Fruit fly (Drosophila melanogaster) whole organism, embryonic: ENCODE data around the gene CG10376.

Experiments
- Atf6 ChIP-seq: fragments of 200-800 bp; sonication (Bioruptor generic); IDR thresholded peaks from 2 replicates; pipeline ENCODE4 v1.3.6; 2022; ENCODE audit warnings: missing biosample characterization, missing genetic modification characterization
- Blimp-1 ChIP-seq: fragments of 200-800 bp; sonication (Bioruptor generic); optimal IDR thresholded peaks from 3 replicates; lab custom pipeline; 2018; ENCODE audit warnings: missing biosample characterization, missing genetic modification characterization, mild to moderate bottlenecking, moderate library complexity, missing genetic modification reagents
- C15 ChIP-seq: fragments of 200-800 bp; sonication (Bioruptor generic); IDR thresholded peaks from 3 replicates; pipeline ENCODE4 v1.3.6; 2022; ENCODE audit warnings: missing biosample characterization, missing genetic modification characterization
- CG10209 ChIP-seq: fragments of 200-800 bp; sonication (Bioruptor generic); optimal IDR thresholded peaks from 3 replicates; lab custom pipeline; 2017; ENCODE audit warnings: missing biosample characterization, mild to moderate bottlenecking, missing genetic modification characterization, missing genetic modification reagents
- CG10274 ChIP-seq: fragments of 200-800 bp; sonication (Bioruptor generic); optimal IDR thresholded peaks from 3 replicates; lab custom pipeline; 2017; ENCODE audit warnings: missing biosample characterization, mild to moderate bottlenecking, missing genetic modification characterization
- CG12155 ChIP-seq: fragments of 200-800 bp; sonication (Bioruptor generic); optimal IDR thresholded peaks from 3 replicates; lab custom pipeline; 2016; ENCODE audit warnings: missing biosample characterization, missing genetic modification characterization
- CG12391 ChIP-seq: fragments of 200-800 bp; sonication (Bioruptor generic); optimal IDR thresholded peaks from 3 replicates; lab custom pipeline; 2018; ENCODE audit warnings: missing biosample characterization, mild to moderate bottlenecking, missing genetic modification characterization, moderate library complexity
- CG12659 ChIP-seq: fragments of 200-800 bp; sonication (Bioruptor generic); optimal IDR thresholded peaks from 3 replicates; lab custom pipeline; 2017; ENCODE audit warnings: mild to moderate bottlenecking, missing biosample characterization, missing genetic modification reagents, missing genetic modification characterization
- CG14860 ChIP-seq: fragments of 200-800 bp; sonication (Bioruptor generic); IDR thresholded peaks from 3 replicates; pipeline ENCODE4 v1.3.6; 2022; ENCODE audit warnings: missing biosample characterization, missing genetic modification characterization; ENCODE audit not compliant: partially characterized antibody
- CG18476 ChIP-seq: fragments of 200-800 bp; sonication (Bioruptor generic); optimal IDR thresholded peaks from 2 replicates; lab custom pipeline; 2016; ENCODE audit warnings: missing biosample characterization, mild to moderate bottlenecking, missing genetic modification characterization
- CG18764 ChIP-seq: fragments of 200-800 bp; sonication (Bioruptor generic); optimal IDR thresholded peaks from 3 replicates; lab custom pipeline; 2016; ENCODE audit warnings: missing biosample characterization, missing genetic modification characterization
- CG2116 ChIP-seq: fragments of 200-800 bp; sonication (Bioruptor generic); optimal IDR thresholded peaks from 3 replicates; lab custom pipeline; 2018; ENCODE audit warnings: missing biosample characterization, mild to moderate bottlenecking, missing genetic modification characterization
- CG2202 ChIP-seq: fragments of 200-800 bp; sonication (Bioruptor generic); optimal IDR thresholded peaks from 2 replicates; lab custom pipeline; 2018; ENCODE audit warnings: missing biosample characterization, mild to moderate bottlenecking, missing genetic modification characterization
- CG31224 ChIP-seq: fragments of 200-800 bp; sonication (Bioruptor generic); IDR thresholded peaks from 2 replicates; pipeline ENCODE4 v1.3.6; 2022; ENCODE audit warnings: missing biosample characterization, missing genetic modification characterization
- CG6254 ChIP-seq: fragments of 200-800 bp; sonication (Bioruptor generic); optimal IDR thresholded peaks from 3 replicates; lab custom pipeline; 2017; ENCODE audit warnings: mild to moderate bottlenecking, missing biosample characterization, missing genetic modification reagents, missing genetic modification characterization
- CG7928 ChIP-seq: fragments of 200-800 bp; sonication (Bioruptor generic); optimal IDR thresholded peaks from 2 replicates; lab custom pipeline; 2017; ENCODE audit warnings: missing biosample characterization, mild to moderate bottlenecking, missing genetic modification characterization
- CG8478 ChIP-seq: fragments of >200 bp; optimal IDR thresholded peaks from 2 replicates; lab custom pipeline; 2018
- CkIIα-i1 ChIP-seq: fragments of 200-800 bp; sonication (Bioruptor generic); IDR thresholded peaks from 2 replicates; pipeline ENCODE4 v1.3.6; 2022; ENCODE audit warnings: missing biosample characterization, missing genetic modification characterization
- CrebB ChIP-seq: fragments of 200-800 bp; sonication (Bioruptor generic); optimal IDR thresholded peaks from 3 replicates; lab custom pipeline; 2018; ENCODE audit warnings: missing biosample characterization, mild to moderate bottlenecking, missing genetic modification characterization
- Dref ChIP-seq: fragments of 200-800 bp; sonication (Bioruptor generic); IDR thresholded peaks from 2 replicates; pipeline ENCODE4 v1.3.6; 2022; ENCODE audit warnings: missing biosample characterization, missing genetic modification characterization
- E2f2 ChIP-seq: fragments of 200-800 bp; sonication (Bioruptor generic); IDR thresholded peaks from 2 replicates; pipeline ENCODE4 v1.3.6; 2022; ENCODE audit warnings: missing biosample characterization, missing genetic modification characterization
- Fer3 ChIP-seq: fragments of 200-800 bp; sonication (Bioruptor generic); optimal IDR thresholded peaks from 2 replicates; lab custom pipeline; 2018; ENCODE audit warnings: missing biosample characterization, mild to moderate bottlenecking, missing genetic modification characterization, moderate library complexity
- Hey ChIP-seq: fragments of 200-800 bp; sonication (Bioruptor generic); optimal IDR thresholded peaks from 3 replicates; lab custom pipeline; 2018; ENCODE audit warnings: missing biosample characterization, mild to moderate bottlenecking, missing genetic modification characterization
- Lpt ChIP-seq: fragments of >200 bp; optimal IDR thresholded peaks from 2 replicates; lab custom pipeline; 2018; ENCODE audit warnings: missing biosample characterization, missing genetic modification characterization
- Mad ChIP-seq: fragments of 200-800 bp; sonication (Bioruptor generic); optimal IDR thresholded peaks from 2 replicates; lab custom pipeline; 2016; ENCODE audit warnings: missing biosample characterization, missing genetic modification characterization
- Myb ChIP-seq: fragments of 200-800 bp; sonication (Bioruptor generic); optimal IDR thresholded peaks from 2 replicates; lab custom pipeline; 2016; ENCODE audit warnings: missing biosample characterization, missing genetic modification characterization
- Sox100B ChIP-seq: fragments of 200-800 bp; sonication (Bioruptor generic); optimal IDR thresholded peaks from 3 replicates; lab custom pipeline; 2018; ENCODE audit warnings: missing biosample characterization, mild to moderate bottlenecking, missing genetic modification characterization
- TFAM ChIP-seq: fragments of 200-800 bp; sonication (Bioruptor generic); optimal IDR thresholded peaks from 2 replicates; lab custom pipeline; 2017; ENCODE audit warnings: missing biosample characterization, missing genetic modification characterization, inconsistent platforms
- aop ChIP-seq: fragments of 200-800 bp; sonication (Bioruptor generic); IDR thresholded peaks from 2 replicates; pipeline ENCODE4 v1.3.6; 2022; ENCODE audit warnings: missing biosample characterization, missing genetic modification characterization
- bcd ChIP-seq: fragments of 200-800 bp; sonication (Bioruptor generic); optimal IDR thresholded peaks from 2 replicates; lab custom pipeline; 2017; ENCODE audit warnings: missing biosample characterization, mild to moderate bottlenecking, missing genetic modification characterization
- corto ChIP-seq: fragments of 200-800 bp; sonication (Bioruptor generic); optimal IDR thresholded peaks from 2 replicates; lab custom pipeline; 2016; ENCODE audit warnings: missing biosample characterization, mild to moderate bottlenecking, missing genetic modification characterization, moderate library complexity
- dmrt11E ChIP-seq: fragments of 200-800 bp; sonication (Bioruptor generic); optimal IDR thresholded peaks from 3 replicates; lab custom pipeline; 2018; ENCODE audit warnings: missing biosample characterization, mild to moderate bottlenecking, missing genetic modification characterization, moderate library complexity
- dpn ChIP-seq, 2 experiments: fragments of 200-800 bp; sonication (Bioruptor generic); optimal IDR thresholded peaks; 3 replicates each; lab custom pipeline; 2016; ENCODE audit warnings: missing biosample characterization in 2 of 2, missing genetic modification characterization in 2 of 2
- gce ChIP-seq: fragments of 200-800 bp; sonication (Bioruptor generic); IDR thresholded peaks from 3 replicates; pipeline ENCODE4 v1.3.6; 2022; ENCODE audit warnings: missing biosample characterization, missing genetic modification characterization
- inv ChIP-seq: fragments of 200-800 bp; sonication (Bioruptor generic); IDR thresholded peaks from 2 replicates; pipeline ENCODE4 v1.3.6; 2022; ENCODE audit warnings: missing biosample characterization, missing genetic modification characterization; ENCODE audit not compliant: partially characterized antibody
- kay ChIP-seq: fragments of 200-800 bp; sonication (Bioruptor generic); optimal IDR thresholded peaks from 2 replicates; lab custom pipeline; 2016; ENCODE audit warnings: missing biosample characterization, missing genetic modification characterization
- lola ChIP-seq, 3 experiments: fragments of >200 bp in 2 of 3; fragments of 200-800 bp in 1 of 3; sonication (Bioruptor generic) in 1 of 3; optimal IDR thresholded peaks; 2 replicates each; lab custom pipeline; 2017 to 2019; ENCODE audit warnings: missing biosample characterization in 3 of 3, missing genetic modification characterization in 3 of 3, mild to moderate bottlenecking in 1 of 3, moderate library complexity in 1 of 3
- luna ChIP-seq: fragments of 200-800 bp; sonication (Bioruptor generic); optimal IDR thresholded peaks from 2 replicates; lab custom pipeline; 2016; ENCODE audit warnings: missing biosample characterization, missing genetic modification characterization
- pfk ChIP-seq: fragments of 200-800 bp; sonication (Bioruptor generic); optimal IDR thresholded peaks from 2 replicates; lab custom pipeline; 2018; ENCODE audit warnings: missing biosample characterization, mild to moderate bottlenecking, missing genetic modification characterization, moderate library complexity
- prd ChIP-seq, 3 experiments: fragments of >200 bp in 2 of 3; fragments of 200-800 bp in 1 of 3; sonication (Bioruptor generic) in 1 of 3; optimal IDR thresholded peaks in 2 of 3; IDR thresholded peaks in 1 of 3; 2 replicates in 2 of 3; 3 replicates in 1 of 3; pipeline versions ENCODE4 v1.3.6 to Lab custom; 2017 to 2022; ENCODE audit warnings: missing biosample characterization in 1 of 3, missing genetic modification characterization in 1 of 3
- pros ChIP-seq: fragments of 200-800 bp; sonication (Bioruptor generic); optimal IDR thresholded peaks from 3 replicates; lab custom pipeline; 2019; ENCODE audit warnings: missing biosample characterization, mild to moderate bottlenecking, missing genetic modification characterization, moderate library complexity
- pum ChIP-seq: fragments of 200-800 bp; sonication (Bioruptor generic); optimal IDR thresholded peaks from 2 replicates; lab custom pipeline; 2016; ENCODE audit warnings: missing biosample characterization, missing genetic modification characterization
- sens ChIP-seq: fragments of 200-800 bp; sonication (Bioruptor generic); peaks from one replicate; lab custom pipeline; 2016; ENCODE audit warnings: missing biosample characterization, missing genetic modification characterization
- sens-2 ChIP-seq: fragments of 200-800 bp; sonication (Bioruptor generic); IDR thresholded peaks from 2 replicates; pipeline ENCODE4 v1.3.6; 2022; ENCODE audit warnings: missing biosample characterization, missing genetic modification characterization
- sisA ChIP-seq: fragments of 200-800 bp; sonication (Bioruptor generic); IDR thresholded peaks from 2 replicates; pipeline ENCODE4 v1.3.6; 2022; ENCODE audit warnings: missing biosample characterization, missing genetic modification characterization
- slp2 ChIP-seq: fragments of 200-800 bp; sonication (Bioruptor generic); optimal IDR thresholded peaks from 2 replicates; lab custom pipeline; 2016; ENCODE audit warnings: missing biosample characterization, missing genetic modification characterization
- sna ChIP-seq: fragments of 200-800 bp; sonication (Bioruptor generic); IDR thresholded peaks from 2 replicates; pipeline ENCODE4 v1.3.6; 2022; ENCODE audit warnings: missing biosample characterization, missing genetic modification characterization; ENCODE audit not compliant: partially characterized antibody
- so ChIP-seq: fragments of 200-800 bp; sonication (Bioruptor generic); IDR thresholded peaks from 3 replicates; pipeline ENCODE4 v1.3.6; 2022; ENCODE audit warnings: missing biosample characterization, missing genetic modification characterization
- ttk ChIP-seq: fragments of 200-800 bp; sonication (Bioruptor generic); IDR thresholded peaks from 2 replicates; pipeline ENCODE4 v2.1.2; 2022; ENCODE audit warnings: missing biosample characterization, missing genetic modification characterization
- wdn ChIP-seq: fragments of 200-800 bp; sonication (Bioruptor generic); IDR thresholded peaks from 2 replicates; pipeline ENCODE4 v1.3.6; 2022; ENCODE audit warnings: missing biosample characterization, missing genetic modification characterization

CG10376 gene

dm6 chr2L:18695404-18695804 is 7.5 kb downstream of the CG10376 start, which contains the start of the genes CG10383 and CG10338 (continued):
- TF ChIP-seq CG18476 (GFP tag; lab: Kevin White, UChicago): peak; percentile 54
- peak; percentile 72 for TF ChIP-seq Fer3
- TF ChIP-seq CG12659 (GFP tag; lab: Kevin White, UChicago): peak; percentile 90
- no peak for TF ChIP-seq TFAM (GFP tag; lab: Kevin White, UChicago)
- peak; percentile 31 for TF ChIP-seq CG7928 (GFP tag; lab: Kevin White, UChicago)
- no peak for TF ChIP-seq Hey (tag; lab: Kevin White, UChicago)
- no peak for TF ChIP-seq inv (GFP tag; lab: Robert Waterston, UW)
- TF ChIP-seq Blimp-1 (GFP tag; lab: Kevin White, UChicago): peak; percentile 92
- no peak for TF ChIP-seq CG10274
- TF ChIP-seq Lpt (GFP tag; lab: Kevin White, UChicago): no peak
- TF ChIP-seq sens-2 (GFP tag; lab: Robert Waterston, UW): peak; percentile 70; the same call in 1 of the 2 replicates
- peak; percentile 88 for TF ChIP-seq Atf6 (GFP tag; lab: Robert Waterston, UW)
- peak; percentile 89 to 93 for TF ChIP-seq dpn (GFP tag; optimal IDR thresholded peaks at IDR 0.05; lab: Kevin White, UChicago)
- peak; percentile 57 for TF ChIP-seq dmrt11E (tag; lab: Kevin White, UChicago)
- TF ChIP-seq E2f2 (GFP tag; lab: Robert Waterston, UW): peak; percentile 78
- TF ChIP-seq CG8478 (lab: Kevin White, UChicago): no peak
- peak; percentile 85 for TF ChIP-seq slp2 (GFP tag; lab: Kevin White, UChicago)
- TF ChIP-seq Myb (GFP tag; lab: Kevin White, UChicago): peak; percentile 89
- peak; percentile 83 for TF ChIP-seq bcd
- TF ChIP-seq CG10209 (GFP tag; lab: Kevin White, UChicago): peak; percentile 78
- TF ChIP-seq aop: peak; percentile 69; the same call in 1 of the 2 replicates
- TF ChIP-seq gce (GFP tag; lab: Robert Waterston, UW): peak; percentile 53; the same call in 1 of the 3 replicates
- TF ChIP-seq CrebB (tag; lab: Kevin White, UChicago): peak; percentile 61
- peak; percentile 91 for TF ChIP-seq pum (GFP tag; lab: Kevin White, UChicago)
- TF ChIP-seq CG2116 (GFP tag; lab: Kevin White, UChicago): peak; percentile 73
- no peak for TF ChIP-seq sna (GFP tag; lab: Robert Waterston, UW)
- TF ChIP-seq Sox100B: peak; percentile 41
- TF ChIP-seq Dref (GFP tag; lab: Robert Waterston, UW): peak; percentile 38; the same call in 1 of the 2 replicates
- peak; percentile 91 for TF ChIP-seq ttk
- TF ChIP-seq CG2202 (tag; lab: Kevin White, UChicago): peak; percentile 52
- peak; percentile 65; the same call in 2 of the 3 replicates for TF ChIP-seq C15 (GFP tag; lab: Robert Waterston, UW)
- no peak for TF ChIP-seq CkIIα-i1 (GFP tag; lab: Robert Waterston, UW)
- peak; percentile 88 for TF ChIP-seq sisA
- TF ChIP-seq pros (GFP tag; lab: Kevin White, UChicago): no peak
- peak; percentile 92 for TF ChIP-seq CG12155
- TF ChIP-seq corto (GFP tag; lab: Kevin White, UChicago): peak; percentile 43
- TF ChIP-seq prd (optimal IDR thresholded peaks at IDR 0.05; lab: Kevin White, UChicago): no peak
- TF ChIP-seq prd (GFP tag; IDR thresholded peaks at IDR 0.05; lab: Robert Waterston, UW): peak; percentile 94
- no peak for TF ChIP-seq CG14860 (GFP tag; lab: Robert Waterston, UW)
- peak; percentile 67; the same call in 1 of the 3 replicates for TF ChIP-seq so (GFP tag; lab: Robert Waterston, UW)
- TF ChIP-seq CG18764 (GFP tag; lab: Kevin White, UChicago): peak; percentile 62
- TF ChIP-seq sens: peak; percentile 96
- TF ChIP-seq Mad: peak; percentile 79
- TF ChIP-seq pfk (GFP tag; lab: Kevin White, UChicago): no peak
- TF ChIP-seq kay: peak; percentile 78
- peak; percentile 80 for TF ChIP-seq CG12391 (tag; lab: Kevin White, UChicago)
- TF ChIP-seq CG31224: peak; percentile 76
- TF ChIP-seq wdn (GFP tag; lab: Robert Waterston, UW): peak; percentile 84
- TF ChIP-seq lola (GFP tag; optimal IDR thresholded peaks at IDR 0.05; lab: Kevin White, UChicago): peak in 1 of 3 experiments; percentile 60
- TF ChIP-seq luna (GFP tag; lab: Kevin White, UChicago): peak; percentile 49
- TF ChIP-seq CG6254 (GFP tag; lab: Kevin White, UChicago): peak; percentile 68
